Fruit fly (Drosophila melanogaster) S2 (cell line): ENCODE results near the gene Cyt-c-d.

Experiments
- CG8478 ChIP-seq: fragments of >200 bp; optimal IDR thresholded peaks from 2 replicates; lab custom pipeline; 2018
- CTCF ChIP-seq, 2 experiments: fragments of >200 bp; optimal IDR thresholded peaks; 2 replicates each; lab custom pipeline; 2018

- TF ChIP-seq CTCF (optimal IDR thresholded peaks at IDR 0.05; lab: Kevin White, UChicago): no peak
- TF ChIP-seq CG8478: no peak
These were observed 11.9 kb upstream of the Cyt-c-d start for dm6 chr2L:16703753-16704152.
